Fruit fly (Drosophila melanogaster) whole organism, embryonic: Measurements from ENCODE around the gene bin.
A peak's percentile ranks its signal among the peaks of the same experiment; 100 is the strongest.

Experiments
- Asciz ChIP-seq: fragments of 200-800 bp; sonication (Bioruptor generic); optimal IDR thresholded peaks from 2 replicates; lab custom pipeline; 2017; ENCODE audit warnings: missing biosample characterization, mild to moderate bottlenecking, missing genetic modification characterization, missing genetic modification reagents
- Atf3 ChIP-seq: fragments of 200-800 bp; sonication (Bioruptor generic); optimal IDR thresholded peaks from 3 replicates; lab custom pipeline; 2016; ENCODE audit warnings: missing biosample characterization, missing genetic modification characterization
- Awh ChIP-seq: fragments of 200-800 bp; sonication (Bioruptor generic); IDR thresholded peaks from 2 replicates; pipeline ENCODE4, ENCODE4 v1.3.6; 2022; ENCODE audit warnings: missing biosample characterization, missing genetic modification characterization
- CG10267 ChIP-seq: fragments of 200-800 bp; sonication (Bioruptor generic); optimal IDR thresholded peaks from 2 replicates; lab custom pipeline; 2018; ENCODE audit warnings: missing biosample characterization, mild to moderate bottlenecking, missing genetic modification characterization, moderate library complexity
- CG10979 ChIP-seq: fragments of 200-800 bp; sonication (Bioruptor generic); optimal IDR thresholded peaks from 2 replicates; lab custom pipeline; 2018; ENCODE audit warnings: missing biosample characterization, mild to moderate bottlenecking, missing genetic modification characterization, moderate library complexity
- CG12299 ChIP-seq: fragments of 200-800 bp; sonication (Bioruptor generic); optimal IDR thresholded peaks from 2 replicates; lab custom pipeline; 2018; ENCODE audit warnings: missing biosample characterization, mild to moderate bottlenecking, missing genetic modification characterization
- CG12659 ChIP-seq: fragments of 200-800 bp; sonication (Bioruptor generic); optimal IDR thresholded peaks from 3 replicates; lab custom pipeline; 2017; ENCODE audit warnings: mild to moderate bottlenecking, missing biosample characterization, missing genetic modification reagents, missing genetic modification characterization
- CG13123 ChIP-seq: fragments of 200-800 bp; sonication (Bioruptor generic); optimal IDR thresholded peaks from 2 replicates; lab custom pipeline; 2016; ENCODE audit warnings: missing biosample characterization, missing genetic modification characterization
- CG17328 ChIP-seq: fragments of 200-800 bp; sonication (Bioruptor generic); IDR thresholded peaks from 2 replicates; pipeline ENCODE4 v1.3.6; 2022; ENCODE audit warnings: missing biosample characterization, missing genetic modification characterization
- CG33213 ChIP-seq: fragments of 200-800 bp; sonication (Bioruptor generic); optimal IDR thresholded peaks from 3 replicates; lab custom pipeline; 2016; ENCODE audit warnings: missing biosample characterization, missing genetic modification characterization
- CG34376 ChIP-seq: fragments of 200-800 bp; sonication (Bioruptor generic); optimal IDR thresholded peaks from 2 replicates; lab custom pipeline; 2018; ENCODE audit warnings: missing biosample characterization, mild to moderate bottlenecking, missing genetic modification characterization
- CG34422 ChIP-seq: fragments of 200-800 bp; sonication (Bioruptor generic); IDR thresholded peaks from 3 replicates; pipeline ENCODE4 v1.3.6; 2022; ENCODE audit warnings: missing biosample characterization, missing genetic modification characterization
- CG6683 ChIP-seq: fragments of 200-800 bp; sonication (Bioruptor generic); optimal IDR thresholded peaks from 2 replicates; lab custom pipeline; 2017; ENCODE audit warnings: missing biosample characterization, mild to moderate bottlenecking, missing genetic modification characterization, missing genetic modification reagents
- CG6854 ChIP-seq: fragments of 200-800 bp; sonication (Bioruptor generic); optimal IDR thresholded peaks from 3 replicates; lab custom pipeline; 2017; ENCODE audit warnings: missing biosample characterization, mild to moderate bottlenecking, missing genetic modification characterization
- CG7987 ChIP-seq: fragments of 200-800 bp; sonication (Bioruptor generic); optimal IDR thresholded peaks from 2 replicates; lab custom pipeline; 2018; ENCODE audit warnings: missing biosample characterization, mild to moderate bottlenecking, missing genetic modification characterization, moderate library complexity
- CG8089 ChIP-seq: fragments of 200-800 bp; sonication (Bioruptor generic); optimal IDR thresholded peaks from 3 replicates; lab custom pipeline; 2016; ENCODE audit warnings: missing biosample characterization, missing genetic modification characterization
- CG8765 ChIP-seq: fragments of 200-800 bp; sonication (Bioruptor generic); IDR thresholded peaks from 2 replicates; pipeline ENCODE4 v1.3.6; 2022; ENCODE audit warnings: missing biosample characterization, missing genetic modification characterization
- CG9797 ChIP-seq: fragments of 200-800 bp; sonication (Bioruptor generic); optimal IDR thresholded peaks from 3 replicates; lab custom pipeline; 2018; ENCODE audit warnings: missing biosample characterization, mild to moderate bottlenecking, missing genetic modification characterization
- CTCF ChIP-seq: fragments of 200-800 bp; sonication (Bioruptor generic); optimal IDR thresholded peaks from 2 replicates; lab custom pipeline; 2017; ENCODE audit warnings: missing biosample characterization, mild to moderate bottlenecking, missing genetic modification characterization, moderate library complexity
- CoRest ChIP-seq: fragments of 200-800 bp; sonication (Bioruptor generic); optimal IDR thresholded peaks from 3 replicates; lab custom pipeline; 2018; ENCODE audit warnings: missing biosample characterization, mild to moderate bottlenecking, missing genetic modification characterization, moderate library complexity
- Dbx ChIP-seq: fragments of 200-800 bp; sonication (Bioruptor generic); IDR thresholded peaks from 3 replicates; pipeline ENCODE4 v1.3.6; 2022; ENCODE audit warnings: missing biosample characterization, missing genetic modification characterization
- Ets97D ChIP-seq: fragments of 200-800 bp; sonication (Bioruptor generic); optimal IDR thresholded peaks from 3 replicates; lab custom pipeline; 2016; ENCODE audit warnings: missing biosample characterization, missing genetic modification characterization
- Fer2 ChIP-seq: fragments of 200-800 bp; sonication (Bioruptor generic); optimal IDR thresholded peaks from 2 replicates; lab custom pipeline; 2018; ENCODE audit warnings: missing biosample characterization, mild to moderate bottlenecking, missing genetic modification characterization, moderate library complexity
- H2.0 ChIP-seq: fragments of 200-800 bp; sonication (Bioruptor generic); IDR thresholded peaks from 2 replicates; pipeline ENCODE4 v1.3.6; 2022; ENCODE audit warnings: missing biosample characterization, missing genetic modification characterization
- HmgZ ChIP-seq: fragments of 200-800 bp; sonication (Bioruptor generic); optimal IDR thresholded peaks from 2 replicates; lab custom pipeline; 2018; ENCODE audit warnings: missing biosample characterization, mild to moderate bottlenecking, missing genetic modification characterization
- Lhr ChIP-seq: fragments of 200-800 bp; sonication (Bioruptor generic); optimal IDR thresholded peaks from 3 replicates; lab custom pipeline; 2017; ENCODE audit warnings: mild to moderate bottlenecking, missing biosample characterization, missing genetic modification reagents, missing genetic modification characterization
- NK7.1 ChIP-seq: fragments of 200-800 bp; sonication (Bioruptor generic); optimal IDR thresholded peaks from 3 replicates; lab custom pipeline; 2016; ENCODE audit warnings: missing biosample characterization, missing genetic modification characterization
- Ptx1 ChIP-seq: fragments of 200-800 bp; sonication (Bioruptor generic); IDR thresholded peaks from 2 replicates; pipeline ENCODE4 v1.3.6; 2022; ENCODE audit warnings: missing biosample characterization, missing genetic modification characterization
- Side ChIP-seq: fragments of 200-800 bp; sonication (Bioruptor generic); optimal IDR thresholded peaks from 2 replicates; lab custom pipeline; 2016; ENCODE audit warnings: missing biosample characterization, missing genetic modification characterization
- bowl ChIP-seq: fragments of 200-800 bp; sonication (Bioruptor generic); IDR thresholded peaks from 2 replicates; pipeline ENCODE4 v1.3.6; 2022; ENCODE audit warnings: missing biosample characterization, missing genetic modification characterization
- cad ChIP-seq: fragments of >200 bp; optimal IDR thresholded peaks from 2 replicates; lab custom pipeline; 2017; ENCODE audit warnings: missing biosample characterization, missing genetic modification characterization
- cg ChIP-seq: fragments of 200-800 bp; sonication (Bioruptor generic); optimal IDR thresholded peaks from 3 replicates; lab custom pipeline; 2019; ENCODE audit warnings: missing biosample characterization, mild to moderate bottlenecking, missing genetic modification characterization, moderate library complexity
- croc ChIP-seq: fragments of 200-800 bp; sonication (Bioruptor generic); conservative IDR thresholded peaks from 3 replicates; pipeline ENCODE4 v1.3.6; 2022; ENCODE audit warnings: missing biosample characterization, missing genetic modification characterization
- da ChIP-seq: fragments of 200-800 bp; sonication (Bioruptor generic); optimal IDR thresholded peaks from 2 replicates; lab custom pipeline; 2016; ENCODE audit warnings: missing biosample characterization, missing genetic modification characterization
- dmrt11E ChIP-seq: fragments of 200-800 bp; sonication (Bioruptor generic); optimal IDR thresholded peaks from 3 replicates; lab custom pipeline; 2018; ENCODE audit warnings: missing biosample characterization, mild to moderate bottlenecking, missing genetic modification characterization, moderate library complexity
- emc ChIP-seq: fragments of 200-800 bp; sonication (Bioruptor generic); optimal IDR thresholded peaks from 2 replicates; lab custom pipeline; 2016; ENCODE audit warnings: missing biosample characterization, missing genetic modification characterization
- fd102C ChIP-seq: fragments of 200-800 bp; sonication (Bioruptor generic); optimal IDR thresholded peaks from 2 replicates; lab custom pipeline; 2018; ENCODE audit warnings: missing biosample characterization, mild to moderate bottlenecking, missing genetic modification characterization, moderate library complexity
- fru ChIP-seq: fragments of >200 bp; optimal IDR thresholded peaks from 2 replicates; lab custom pipeline; 2017
- hb ChIP-seq: fragments of 200-800 bp; sonication (Bioruptor generic); IDR thresholded peaks from 3 replicates; pipeline ENCODE4 v1.3.6; 2022; ENCODE audit warnings: missing biosample characterization, missing genetic modification characterization; ENCODE audit not compliant: partially characterized antibody
- hkb ChIP-seq, 2 experiments: fragments of 200-800 bp in 1 of 2; fragments of >200 bp in 1 of 2; sonication (Bioruptor generic) in 1 of 2; IDR thresholded peaks in 1 of 2; optimal IDR thresholded peaks in 1 of 2; 2 replicates each; pipeline versions ENCODE4 v1.3.6 to Lab custom; 2017 to 2022; ENCODE audit warnings: missing biosample characterization in 1 of 2, missing genetic modification characterization in 1 of 2
- kay ChIP-seq: fragments of 200-800 bp; sonication (Bioruptor generic); optimal IDR thresholded peaks from 2 replicates; lab custom pipeline; 2016; ENCODE audit warnings: missing biosample characterization, missing genetic modification characterization
- lbe ChIP-seq: fragments of 200-800 bp; sonication (Bioruptor generic); optimal IDR thresholded peaks from 2 replicates; lab custom pipeline; 2016; ENCODE audit warnings: missing biosample characterization, mild to moderate bottlenecking, missing genetic modification characterization
- oc ChIP-seq: fragments of 200-800 bp; sonication (Bioruptor generic); optimal IDR thresholded peaks from 2 replicates; lab custom pipeline; 2018; ENCODE audit warnings: missing biosample characterization, mild to moderate bottlenecking, missing genetic modification characterization, moderate library complexity
- org-1 ChIP-seq: fragments of 200-800 bp; sonication (Bioruptor generic); optimal IDR thresholded peaks from 2 replicates; lab custom pipeline; 2017; ENCODE audit warnings: missing biosample characterization, missing genetic modification characterization
- ranshi ChIP-seq: fragments of 200-800 bp; sonication (Bioruptor generic); IDR thresholded peaks from 2 replicates; pipeline ENCODE4 v1.3.6; 2022; ENCODE audit warnings: missing biosample characterization, missing genetic modification characterization
- ro ChIP-seq: fragments of 200-800 bp; sonication (Bioruptor generic); IDR thresholded peaks from 2 replicates; pipeline ENCODE4 v1.3.6; 2022; ENCODE audit warnings: missing biosample characterization, missing genetic modification characterization
- schlank ChIP-seq: fragments of 200-800 bp; sonication (Bioruptor generic); optimal IDR thresholded peaks from 2 replicates; lab custom pipeline; 2018; ENCODE audit warnings: missing biosample characterization, mild to moderate bottlenecking, missing genetic modification characterization
- sd ChIP-seq: fragments of 200-800 bp; sonication (Bioruptor generic); optimal IDR thresholded peaks from 3 replicates; lab custom pipeline; 2018; ENCODE audit warnings: missing biosample characterization, mild to moderate bottlenecking, missing genetic modification characterization, moderate library complexity
- seq ChIP-seq: fragments of 200-800 bp; sonication (Bioruptor generic); IDR thresholded peaks from 2 replicates; pipeline ENCODE4 v1.3.6; 2022; ENCODE audit warnings: missing biosample characterization, missing genetic modification characterization
- zen ChIP-seq: fragments of 200-800 bp; sonication (Bioruptor generic); optimal IDR thresholded peaks from 3 replicates; lab custom pipeline; 2018; ENCODE audit warnings: missing biosample characterization, mild to moderate bottlenecking, missing genetic modification characterization, moderate library complexity

Gene bin

dm6 chr3L:6968961-6969814 is 21.2 kb upstream of the bin start, which contains the start of the genes Mis12 and CG9953 (continued):
- TF ChIP-seq H2.0 (GFP tag; lab: Robert Waterston, UW), result peak; percentile 21
- no peak for TF ChIP-seq oc (tag; lab: Kevin White, UChicago)
- TF ChIP-seq CG12659 (GFP tag; lab: Kevin White, UChicago), result peak; percentile 39
- TF ChIP-seq croc, result no peak
- TF ChIP-seq org-1 (GFP tag; lab: Kevin White, UChicago), result no peak
- no peak for TF ChIP-seq CG6683
- no peak for TF ChIP-seq HmgZ
- TF ChIP-seq Asciz (GFP tag; lab: Kevin White, UChicago), result no peak
- no peak for TF ChIP-seq fru (lab: Kevin White, UChicago)
- TF ChIP-seq schlank, result no peak
- 0 out of 2 replicates have a peak, but pooled peaks have one; percentile 18 for TF ChIP-seq CG17328 (GFP tag; lab: Robert Waterston, UW)
- TF ChIP-seq cg (GFP tag; lab: Kevin White, UChicago), result no peak
- TF ChIP-seq Fer2 (tag; lab: Kevin White, UChicago), result no peak
- TF ChIP-seq sd (tag; lab: Kevin White, UChicago), result no peak
- TF ChIP-seq lbe (GFP tag; lab: Kevin White, UChicago), result no peak
- peak; percentile 15; the same call in 1 of the 2 replicates for TF ChIP-seq ranshi (GFP tag; lab: Robert Waterston, UW)
- TF ChIP-seq CG34422 (GFP tag; lab: Robert Waterston, UW), result 0 out of 3 replicates have a peak, but pooled peaks have one; percentile 30
- TF ChIP-seq zen (tag; lab: Kevin White, UChicago), result no peak
- TF ChIP-seq kay (GFP tag; lab: Kevin White, UChicago), result no peak
- TF ChIP-seq Side (GFP tag; lab: Kevin White, UChicago), result no peak
- TF ChIP-seq seq (GFP tag; lab: Robert Waterston, UW), result no peak
- no peak for TF ChIP-seq CG8765 (GFP tag; lab: Robert Waterston, UW)
- TF ChIP-seq dmrt11E (tag; lab: Kevin White, UChicago), result peak; percentile 38
- TF ChIP-seq CTCF (GFP tag; lab: Kevin White, UChicago), result no peak
- no peak for TF ChIP-seq emc (GFP tag; lab: Kevin White, UChicago)
- no peak for TF ChIP-seq NK7.1 (GFP tag; lab: Kevin White, UChicago)
- no peak for TF ChIP-seq CG7987 (GFP tag; lab: Kevin White, UChicago)
- TF ChIP-seq ro (GFP tag; lab: Robert Waterston, UW), result no peak; the same call in 1 of the 2 replicates
- no peak; the same call in 1 of the 2 replicates for TF ChIP-seq Awh (GFP tag; lab: Robert Waterston, UW)
- TF ChIP-seq CG10267, result peak; percentile 21
- no peak for TF ChIP-seq CG8089 (GFP tag; lab: Kevin White, UChicago)
- no peak for TF ChIP-seq CG12299 (tag; lab: Kevin White, UChicago)
- TF ChIP-seq fd102C (GFP tag; lab: Kevin White, UChicago), result no peak
- TF ChIP-seq CG13123 (GFP tag; lab: Kevin White, UChicago), result no peak
- no peak for TF ChIP-seq bowl (GFP tag; lab: Robert Waterston, UW)
- no peak for TF ChIP-seq hkb (optimal IDR thresholded peaks at IDR 0.05; lab: Kevin White, UChicago)
- TF ChIP-seq hkb (GFP tag; IDR thresholded peaks at IDR 0.05; lab: Robert Waterston, UW), result 0 out of 2 replicates have a peak, but pooled peaks have one; percentile 21
- TF ChIP-seq CG33213, result no peak
- TF ChIP-seq Ets97D (GFP tag; lab: Kevin White, UChicago), result no peak
- no peak for TF ChIP-seq CG6854
- no peak for TF ChIP-seq da (GFP tag; lab: Kevin White, UChicago)
- TF ChIP-seq Lhr, result no peak
- TF ChIP-seq CG10979 (tag; lab: Kevin White, UChicago), result peak; percentile 15
- TF ChIP-seq Atf3, result no peak
- TF ChIP-seq CG9797, result peak; percentile 15
- TF ChIP-seq CoRest (tag; lab: Kevin White, UChicago), result peak; percentile 75
- TF ChIP-seq CG34376 (GFP tag; lab: Kevin White, UChicago), result no peak
- no peak for TF ChIP-seq cad
- TF ChIP-seq hb, result no peak
- no peak for TF ChIP-seq Dbx (GFP tag; lab: Robert Waterston, UW)
- TF ChIP-seq Ptx1, result peak; percentile 62; the same call in 1 of the 2 replicates
